Worm (Caenorhabditis elegans): ENCODE measurements around the gene mpz-1.
A peak's percentile ranks its signal among the peaks of the same experiment; 100 is the strongest.

The mpz-1 gene

DNA sequence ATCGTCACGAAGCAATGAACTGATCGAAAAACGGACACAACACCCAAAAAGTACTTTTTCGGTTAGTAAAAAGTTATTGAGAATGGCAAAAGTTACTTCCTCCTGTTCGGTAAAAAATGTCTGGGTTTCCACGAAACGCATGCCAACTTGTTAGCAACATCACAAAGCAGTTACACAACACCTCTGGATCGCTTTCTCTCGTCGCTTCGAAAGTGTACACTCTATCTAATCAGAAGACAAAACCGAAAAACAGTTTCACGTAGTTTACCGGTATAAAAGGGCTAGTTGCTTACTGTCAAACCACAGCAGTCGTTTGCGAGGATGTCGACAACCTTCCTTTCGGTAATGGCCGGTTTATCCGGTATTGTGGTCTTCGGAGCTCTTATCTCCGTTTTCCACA lies 71.0 kb downstream of the mpz-1 start, which contains the start of gene col-80:
Gene col-80 (plus strand): TSS at position 301 of the 400 bp plus-strand sequence.
- no peak for TF ChIP-seq ref-1 (GFP tag; conservative IDR thresholded peaks at IDR 0.05)
- no peak for TF ChIP-seq klf-2 (GFP tag; conservative IDR thresholded peaks at IDR 0.05)
- no peak for TF ChIP-seq flt-1 (GFP tag; IDR thresholded peaks at IDR 0.05)
- TF ChIP-seq tab-1 (GFP tag; IDR thresholded peaks at IDR 0.05) = no peak
- TF ChIP-seq cog-1 (tag; optimal IDR thresholded peaks at IDR 0.05) = no peak

DNA sequence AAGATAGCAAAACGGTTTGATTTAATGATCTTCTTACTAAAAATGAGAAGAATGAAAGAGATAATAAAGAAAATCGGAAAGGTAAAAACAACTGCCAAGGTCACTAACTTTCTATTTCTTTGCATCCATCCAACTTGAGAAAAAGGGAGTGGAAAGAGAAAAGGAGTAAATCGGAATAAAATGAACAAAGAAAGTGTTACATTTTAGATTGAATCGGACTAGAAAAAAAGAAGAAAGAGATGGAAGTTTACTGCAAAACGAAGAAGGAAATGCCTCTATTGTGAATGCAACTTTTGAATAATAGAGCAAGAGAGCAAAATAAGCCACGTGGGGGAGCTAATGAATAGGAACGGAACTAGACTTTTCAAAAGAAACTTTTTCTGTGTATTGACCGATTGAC lies 71.9 kb downstream of the mpz-1 start:
- TF ChIP-seq ztf-23 (GFP tag; IDR thresholded peaks at IDR 0.05) (no peak), med-1 (GFP tag; optimal IDR thresholded peaks at IDR 0.05; ENCODE audit: insufficient read depth) (no peak), tab-1 (GFP tag; IDR thresholded peaks at IDR 0.05) (no peak), ref-1 (GFP tag; conservative IDR thresholded peaks at IDR 0.05) (no peak), flt-1 (GFP tag; IDR thresholded peaks at IDR 0.05) (no peak), T22C8.4 (GFP tag; IDR thresholded peaks at IDR 0.05) (no peak), cog-1 (tag; optimal IDR thresholded peaks at IDR 0.05) (no peak), klf-2 (GFP tag; conservative IDR thresholded peaks at IDR 0.05) (no peak), ztf-29 (GFP tag; IDR thresholded peaks at IDR 0.05) (no peak)

DNA sequence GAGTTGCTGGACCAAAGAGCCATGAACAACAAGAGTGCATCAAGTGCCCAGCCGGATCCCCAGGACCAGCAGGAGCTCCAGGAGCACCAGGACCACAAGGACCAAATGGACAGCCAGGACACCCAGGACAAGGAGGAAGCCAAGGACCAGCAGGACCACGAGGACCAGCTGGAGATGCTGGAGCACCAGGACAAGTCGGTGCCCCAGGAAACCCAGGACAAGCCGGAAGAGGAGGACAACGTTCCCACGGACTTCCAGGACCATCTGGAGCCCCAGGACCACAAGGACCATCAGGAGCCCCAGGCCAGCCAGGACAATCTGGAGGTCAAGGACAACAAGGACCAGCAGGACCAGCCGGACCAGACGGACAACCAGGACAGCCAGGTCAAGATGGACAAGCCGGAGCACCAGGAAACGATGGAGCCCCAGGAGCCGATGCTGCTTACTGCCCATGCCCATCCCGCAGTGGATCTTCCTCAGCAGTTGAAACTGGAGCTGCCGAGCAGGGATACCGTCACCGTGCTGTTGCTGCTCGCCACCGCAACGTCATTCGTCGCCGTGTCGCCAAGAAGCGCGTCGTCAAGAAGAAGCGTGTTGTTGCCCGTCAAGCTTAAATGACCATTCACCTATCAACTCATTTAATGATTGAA lies 72.5 kb downstream of the mpz-1 start:
- TF ChIP-seq ref-1 (GFP tag; conservative IDR thresholded peaks at IDR 0.05) (no peak), flt-1 (GFP tag; IDR thresholded peaks at IDR 0.05) (no peak), T22C8.4 (GFP tag; IDR thresholded peaks at IDR 0.05) (no peak), med-1 (GFP tag; optimal IDR thresholded peaks at IDR 0.05; ENCODE audit: insufficient read depth) (no peak), cog-1 (tag; optimal IDR thresholded peaks at IDR 0.05) (no peak)

DNA sequence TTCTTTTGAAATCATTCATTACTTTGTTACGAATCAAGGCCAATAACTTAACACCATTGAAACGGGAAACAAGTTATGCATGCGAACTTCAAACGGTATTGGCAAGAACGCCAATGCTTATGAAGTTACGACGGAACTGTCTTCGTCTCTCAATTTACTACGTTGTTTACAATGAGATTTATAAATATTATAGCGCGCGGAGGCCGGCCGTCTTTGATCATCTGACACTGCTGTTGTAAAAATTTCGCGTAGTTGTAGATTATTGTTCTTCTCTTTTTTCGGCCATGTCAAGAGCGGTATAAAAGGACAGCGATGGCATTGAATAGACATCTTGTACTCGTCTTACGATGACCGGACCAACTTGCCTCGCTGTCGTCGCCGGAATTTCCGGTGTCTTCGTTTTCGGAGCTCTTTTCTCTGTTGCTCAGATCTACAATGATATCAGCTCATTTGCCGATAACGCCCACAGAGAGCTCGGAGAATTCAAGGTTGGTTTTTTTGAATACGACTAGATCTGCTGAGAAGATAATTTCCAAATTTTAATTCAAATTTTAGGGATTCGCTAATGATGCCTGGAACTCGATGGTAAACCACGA lies 73.3 kb downstream of the mpz-1 start, which contains the start of gene col-39:
Gene col-39 (plus strand): TSS at position 342 of the 596 bp plus-strand sequence.
- TF ChIP-seq tab-1 (GFP tag; IDR thresholded peaks at IDR 0.05) (no peak), cog-1 (tag; optimal IDR thresholded peaks at IDR 0.05) (no peak), T22C8.4 (GFP tag; IDR thresholded peaks at IDR 0.05) (no peak)

DNA sequence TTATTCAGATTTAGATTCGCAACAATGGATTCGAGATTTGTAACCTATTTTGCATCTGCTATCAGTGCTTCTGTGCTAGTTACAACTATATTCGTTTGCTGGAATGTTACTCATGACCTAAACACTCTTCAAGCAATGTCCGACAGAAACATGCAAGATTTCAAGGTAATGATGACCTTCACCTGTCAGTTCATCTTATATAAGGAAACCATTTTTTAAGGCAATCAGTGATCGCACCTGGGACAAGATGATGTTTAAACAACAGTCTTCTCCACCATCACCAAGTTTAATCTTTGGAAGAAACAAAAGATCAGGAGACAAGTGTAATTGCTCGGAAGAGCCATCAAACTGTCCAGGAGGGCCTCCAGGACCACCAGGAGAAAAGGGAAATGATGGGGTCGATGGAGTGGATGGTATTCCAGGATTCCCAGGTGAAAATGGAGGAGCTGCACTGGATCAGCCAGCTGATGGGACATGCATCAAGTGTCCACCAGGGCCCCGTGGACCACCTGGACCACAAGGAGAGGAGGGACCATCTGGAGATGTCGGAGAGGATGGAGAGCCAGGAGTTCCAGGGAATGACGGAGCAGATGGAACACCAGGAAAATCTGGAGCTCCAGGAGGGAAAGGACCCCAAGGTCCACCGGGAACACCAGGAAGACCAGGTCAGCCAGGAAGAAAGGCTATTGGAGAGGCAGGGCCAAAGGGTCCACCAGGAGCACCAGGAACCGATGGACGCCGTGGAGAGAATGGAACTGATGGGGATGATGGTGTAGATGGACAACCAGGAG lies 74.1 kb downstream of the mpz-1 start, which contains the start of gene col-79:
Gene col-79 (plus strand): TSS at position 20 of the 791 bp plus-strand sequence.
- 0 out of 2 replicates have a peak, but pooled peaks have one; percentile 23 for TF ChIP-seq ztf-23 (GFP tag; IDR thresholded peaks at IDR 0.05)
- no peak for TF ChIP-seq tab-1 (GFP tag; IDR thresholded peaks at IDR 0.05)

DNA sequence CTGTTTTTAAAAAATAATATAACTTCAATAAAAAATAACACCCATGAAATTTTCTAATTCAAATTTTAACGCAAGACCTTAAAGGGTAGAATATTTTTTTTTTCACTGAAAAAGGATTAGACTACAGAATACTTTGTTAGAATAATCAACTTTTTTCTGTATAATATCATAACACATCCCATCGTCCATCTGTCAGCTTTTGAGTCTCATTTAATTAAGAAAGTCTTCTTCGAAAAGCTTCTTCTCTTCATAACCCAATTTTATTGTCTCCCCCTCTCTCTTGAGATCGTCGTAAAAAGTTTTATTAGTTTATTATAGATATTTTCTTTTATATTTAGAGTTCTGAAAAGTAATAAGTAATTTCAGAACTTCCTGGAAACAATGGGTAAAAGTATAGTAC lies 81.9 kb downstream of the mpz-1 start:
- no peak for TF ChIP-seq T22C8.4 (GFP tag; IDR thresholded peaks at IDR 0.05)

DNA sequence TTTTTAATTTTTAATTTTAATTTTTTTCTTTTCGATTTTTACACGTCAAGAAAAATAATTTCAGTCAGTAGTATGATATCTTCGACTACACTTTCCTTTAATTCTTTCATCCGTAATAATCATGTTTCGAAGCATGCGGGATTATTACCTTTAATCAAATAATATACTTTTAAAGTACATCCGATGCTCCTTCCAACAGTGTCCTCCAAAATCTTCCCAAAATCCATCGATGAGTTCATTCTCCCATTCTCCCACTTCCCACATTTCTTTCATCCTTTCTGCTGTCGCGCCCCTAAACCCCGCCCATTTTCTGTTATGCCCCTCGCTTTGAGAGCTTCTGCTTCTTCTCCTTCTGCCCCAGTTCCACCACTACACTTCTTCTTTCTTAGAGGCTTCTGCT lies 83.2 kb downstream of the mpz-1 start, which contains the start of gene lgc-57:
Gene lgc-57 (plus strand): TSS at position 301 of the 400 bp plus-strand sequence.
- no peak for TF ChIP-seq ztf-23 (GFP tag; IDR thresholded peaks at IDR 0.05)
- TF ChIP-seq tab-1 (GFP tag; IDR thresholded peaks at IDR 0.05) = no peak
- no peak for TF ChIP-seq ztf-29 (GFP tag; IDR thresholded peaks at IDR 0.05)
- TF ChIP-seq cog-1 (tag; optimal IDR thresholded peaks at IDR 0.05) = no peak
- no peak for TF ChIP-seq klf-2 (GFP tag; conservative IDR thresholded peaks at IDR 0.05)
- no peak for TF ChIP-seq T22C8.4 (GFP tag; IDR thresholded peaks at IDR 0.05)
- TF ChIP-seq ref-1 (GFP tag; conservative IDR thresholded peaks at IDR 0.05) = no peak
- TF ChIP-seq med-1 (GFP tag; optimal IDR thresholded peaks at IDR 0.05; ENCODE audit: insufficient read depth) = no peak
- no peak for TF ChIP-seq flt-1 (GFP tag; IDR thresholded peaks at IDR 0.05)

DNA sequence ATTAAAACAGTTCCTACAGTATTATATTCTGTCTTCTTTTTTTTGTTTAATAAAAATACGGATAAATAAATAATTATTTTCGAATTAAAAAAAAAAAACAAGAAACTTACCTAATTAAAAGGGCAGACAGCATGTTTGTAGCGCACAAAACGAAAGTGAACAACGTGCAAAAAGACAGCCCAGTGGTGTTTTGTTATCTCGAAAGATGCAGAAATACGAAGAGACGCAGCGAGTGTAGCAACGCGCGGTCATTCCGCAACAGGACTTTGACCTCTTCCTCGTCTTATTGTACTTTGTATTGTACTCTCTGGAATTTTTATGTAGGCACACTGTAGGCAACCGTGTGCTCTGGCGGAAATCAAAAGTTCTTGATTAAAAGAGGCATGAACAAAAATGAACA lies 84.3 kb downstream of the mpz-1 start, which contains the start of gene gbh-1:
Gene gbh-1 (minus strand): TSS at position 149 of the 400 bp plus-strand sequence.
- no peak for TF ChIP-seq ztf-29 (GFP tag; IDR thresholded peaks at IDR 0.05)

Data from whole organism, midembryonic.